Worm (Caenorhabditis elegans) whole organism, L4 larva: ENCODE measurements around the gene let-721.
A peak's percentile ranks its signal among the peaks of the same experiment; 100 is the strongest.

Experiments
- F26F4.8 ChIP-seq: fragments of 200-800 bp; sonication (Bioruptor generic); conservative IDR thresholded peaks from 2 replicates; pipeline ENCODE4 v1.3.6; 2022; ENCODE audit warnings: missing genetic modification characterization, missing compliant biosample characterization
- R02D3.7 ChIP-seq: fragments of 150-350 bp; sonication (generic microtip); optimal IDR thresholded peaks from 3 replicates; lab custom pipeline; 2014; ENCODE audit warnings: missing biosample characterization, missing genetic modification characterization
- T26A8.4 ChIP-seq: fragments of 200-800 bp; sonication (Bioruptor generic); IDR thresholded peaks from 2 replicates; pipeline ENCODE4 v1.3.6; 2022; ENCODE audit warnings: missing genetic modification characterization, missing compliant biosample characterization
- Y48G9A.11 ChIP-seq: fragments of 200-800 bp; sonication (Bioruptor generic); IDR thresholded peaks from 2 replicates; pipeline ENCODE4 v1.3.6; 2022; ENCODE audit warnings: missing genetic modification reagents, missing genetic modification characterization, missing compliant biosample characterization
- Y75B8A.6 ChIP-seq: fragments of 200-800 bp; sonication (Bioruptor generic); IDR thresholded peaks from 2 replicates; pipeline ENCODE4 v1.3.6; 2022; ENCODE audit warnings: missing genetic modification reagents, missing genetic modification characterization, missing compliant biosample characterization
- aha-1 ChIP-seq: fragments of 150-350 bp; peaks from one replicate; lab custom pipeline; 2014; ENCODE audit warnings: missing biosample characterization, missing genetic modification characterization
- ceh-20 ChIP-seq: fragments of 200-800 bp; sonication (Bioruptor generic); IDR thresholded peaks from 2 replicates; pipeline ENCODE4 v1.3.6; 2022; ENCODE audit warnings: missing genetic modification reagents, missing genetic modification characterization, missing compliant biosample characterization
- ceh-82 ChIP-seq: sonication (generic microtip); optimal IDR thresholded peaks from 2 replicates; lab custom pipeline; 2017; ENCODE audit warnings: missing biosample characterization, missing genetic modification characterization
- cey-2 ChIP-seq: sonication (generic microtip); optimal IDR thresholded peaks from 3 replicates; lab custom pipeline; 2017; ENCODE audit warnings: missing genetic modification characterization, mild to moderate bottlenecking, missing compliant biosample characterization, antibody characterized with exemption, borderline replicate concordance; ENCODE audit not compliant: insufficient read depth
- daf-12 ChIP-seq: fragments of 150-350 bp; optimal IDR thresholded peaks from 2 replicates; lab custom pipeline; 2014; ENCODE audit warnings: missing biosample characterization, missing genetic modification reagents, missing genetic modification characterization
- daf-16 ChIP-seq, 3 experiments: sonication (generic microtip); optimal IDR thresholded peaks; 2 replicates each; lab custom pipeline; 2016 to 2017; ENCODE audit warnings: missing genetic modification characterization in 3 of 3, missing genetic modification reagents in 3 of 3, mild to moderate bottlenecking in 2 of 3, missing compliant biosample characterization in 2 of 3, missing biosample characterization in 1 of 3, moderate library complexity in 1 of 3
- daf-19 ChIP-seq: fragments of 200-800 bp; sonication (Bioruptor generic); conservative IDR thresholded peaks from 2 replicates; pipeline ENCODE4 v1.3.6; 2022; ENCODE audit warnings: missing genetic modification characterization, missing compliant biosample characterization
- dmd-6 ChIP-seq: fragments of 200-800 bp; sonication (Bioruptor generic); IDR thresholded peaks from 2 replicates; pipeline ENCODE4 v1.3.6; 2022; ENCODE audit warnings: missing genetic modification reagents, missing genetic modification characterization, missing compliant biosample characterization
- dmd-8 ChIP-seq: fragments of 200-800 bp; sonication (Bioruptor generic); IDR thresholded peaks from 2 replicates; pipeline ENCODE4 v1.3.6; 2022; ENCODE audit warnings: missing genetic modification characterization, missing compliant biosample characterization
- dmd-9 ChIP-seq: fragments of 200-800 bp; sonication (Bioruptor generic); IDR thresholded peaks from 2 replicates; pipeline ENCODE4 v1.3.6; 2022; ENCODE audit warnings: missing genetic modification reagents, missing genetic modification characterization, missing compliant biosample characterization
- dpl-1 ChIP-seq: fragments of 150-350 bp; optimal IDR thresholded peaks from 2 replicates; lab custom pipeline; 2014; ENCODE audit warnings: missing biosample characterization, missing genetic modification reagents, missing genetic modification characterization
- dve-1 ChIP-seq: sonication (generic microtip); optimal IDR thresholded peaks from 2 replicates; lab custom pipeline; 2017; ENCODE audit warnings: antibody characterized with exemption, mild to moderate bottlenecking, missing genetic modification characterization, missing compliant biosample characterization; ENCODE audit not compliant: insufficient read depth
- egl-27 ChIP-seq: sonication (generic microtip); optimal IDR thresholded peaks from 3 replicates; lab custom pipeline; 2017; ENCODE audit warnings: missing biosample characterization, missing genetic modification reagents, missing genetic modification characterization
- egl-43 ChIP-seq: fragments of 200-800 bp; sonication (Bioruptor generic); IDR thresholded peaks from 2 replicates; pipeline ENCODE4 v1.3.6; 2022; ENCODE audit warnings: missing genetic modification reagents, missing genetic modification characterization, missing compliant biosample characterization
- fkh-10 ChIP-seq: fragments of 150-350 bp; optimal IDR thresholded peaks from 2 replicates; lab custom pipeline; 2014; ENCODE audit warnings: missing biosample characterization, missing genetic modification reagents, missing genetic modification characterization
- hlh-30 ChIP-seq: sonication (generic microtip); optimal IDR thresholded peaks from 2 replicates; lab custom pipeline; 2017; ENCODE audit warnings: antibody characterized with exemption, mild to moderate bottlenecking, missing genetic modification characterization, missing compliant biosample characterization; ENCODE audit not compliant: insufficient read depth
- jun-1 ChIP-seq: fragments of 150-350 bp; optimal IDR thresholded peaks from 2 replicates; lab custom pipeline; 2014; ENCODE audit warnings: missing biosample characterization, missing genetic modification reagents, missing genetic modification characterization
- lin-13 ChIP-seq: fragments of 150-350 bp; optimal IDR thresholded peaks from 2 replicates; lab custom pipeline; 2014; ENCODE audit warnings: missing biosample characterization, missing genetic modification reagents, missing genetic modification characterization
- lin-38 ChIP-seq: fragments of 200-800 bp; sonication (Bioruptor generic); IDR thresholded peaks from 2 replicates; pipeline ENCODE4 v1.3.6; 2022; ENCODE audit warnings: missing genetic modification reagents, missing genetic modification characterization, missing compliant biosample characterization
- lir-3 ChIP-seq: sonication (generic microtip); optimal IDR thresholded peaks from 2 replicates; lab custom pipeline; 2016; ENCODE audit warnings: mild to moderate bottlenecking, missing genetic modification characterization, missing compliant biosample characterization
- lsy-2 ChIP-seq, 2 experiments: fragments of 150-350 bp in 1 of 2; sonication (generic microtip) in 1 of 2; optimal IDR thresholded peaks; 2 replicates each; lab custom pipeline; 2014 to 2017; ENCODE audit warnings: missing biosample characterization in 2 of 2, missing genetic modification characterization in 2 of 2
- madf-9 ChIP-seq: fragments of 200-800 bp; sonication (Bioruptor generic); conservative IDR thresholded peaks from 2 replicates; pipeline ENCODE4 v1.3.6; 2022; ENCODE audit warnings: missing genetic modification reagents, missing genetic modification characterization, missing compliant biosample characterization
- mdl-1 ChIP-seq, 2 experiments: fragments of 150-350 bp in 1 of 2; sonication (generic microtip) in 1 of 2; optimal IDR thresholded peaks; 2 replicates each; lab custom pipeline; 2014 to 2017; ENCODE audit warnings: missing biosample characterization in 2 of 2, missing genetic modification characterization in 2 of 2
- mdt-29 ChIP-seq: fragments of 200-800 bp; sonication (Bioruptor generic); IDR thresholded peaks from 2 replicates; pipeline ENCODE4 v1.3.6; 2022; ENCODE audit warnings: missing genetic modification reagents, missing genetic modification characterization, missing compliant biosample characterization
- mxl-2 ChIP-seq: fragments of 200-800 bp; sonication (Bioruptor generic); conservative IDR thresholded peaks from 2 replicates; pipeline ENCODE4 v1.3.6; 2022; ENCODE audit warnings: missing genetic modification reagents, missing genetic modification characterization, missing compliant biosample characterization
- mxl-3 ChIP-seq: fragments of 200-800 bp; sonication (Bioruptor generic); optimal IDR thresholded peaks from 2 replicates; lab custom pipeline; 2018; ENCODE audit warnings: mild to moderate bottlenecking, missing genetic modification characterization, missing compliant biosample characterization
- nhr-102 ChIP-seq: sonication (generic microtip); optimal IDR thresholded peaks from 2 replicates; lab custom pipeline; 2016; ENCODE audit warnings: mild to moderate bottlenecking, missing genetic modification characterization, moderate library complexity, missing compliant biosample characterization
- nhr-11 ChIP-seq: fragments of 150-350 bp; optimal IDR thresholded peaks from 2 replicates; lab custom pipeline; 2014; ENCODE audit warnings: missing biosample characterization, missing genetic modification characterization
- nhr-111 ChIP-seq: fragments of 200-800 bp; sonication (Bioruptor generic); optimal IDR thresholded peaks from 2 replicates; lab custom pipeline; 2018; ENCODE audit warnings: mild to moderate bottlenecking, missing genetic modification characterization, missing compliant biosample characterization
- nhr-28 ChIP-seq: fragments of 150-350 bp; optimal IDR thresholded peaks from 2 replicates; lab custom pipeline; 2014; ENCODE audit warnings: missing biosample characterization, missing genetic modification characterization
- nhr-42 ChIP-seq: fragments of 200-800 bp; sonication (Bioruptor generic); IDR thresholded peaks from 2 replicates; pipeline ENCODE4 v1.3.6; 2022; ENCODE audit warnings: missing genetic modification characterization, missing compliant biosample characterization
- nhr-48 ChIP-seq: sonication (generic microtip); optimal IDR thresholded peaks from 2 replicates; lab custom pipeline; 2016; ENCODE audit warnings: mild to moderate bottlenecking, missing genetic modification characterization, missing compliant biosample characterization
- nhr-6 ChIP-seq: fragments of 150-350 bp; optimal IDR thresholded peaks from 2 replicates; lab custom pipeline; 2014; ENCODE audit warnings: missing biosample characterization, missing genetic modification characterization
- nhr-76 ChIP-seq: fragments of 150-350 bp; optimal IDR thresholded peaks from 2 replicates; lab custom pipeline; 2014; ENCODE audit warnings: missing biosample characterization, missing genetic modification characterization
- pha-4 ChIP-seq, 2 experiments: fragments of 150-350 bp in 1 of 2; fragments of 200-800 bp in 1 of 2; sonication (Bioruptor generic) in 1 of 2; IDR thresholded peaks in 1 of 2; optimal IDR thresholded peaks in 1 of 2; 2 replicates each; pipeline versions ENCODE4 v1.3.6 to Lab custom; 2014 to 2022; ENCODE audit warnings: missing genetic modification characterization in 2 of 2, missing genetic modification reagents in 2 of 2, missing biosample characterization in 1 of 2, missing compliant biosample characterization in 1 of 2
- php-3 ChIP-seq: fragments of 200-800 bp; sonication (Bioruptor generic); IDR thresholded peaks from 2 replicates; pipeline ENCODE4 v1.3.6; 2022; ENCODE audit warnings: missing genetic modification reagents, missing genetic modification characterization, missing compliant biosample characterization
- skn-1 ChIP-seq: fragments of 150-350 bp; optimal IDR thresholded peaks from 2 replicates; lab custom pipeline; 2014; ENCODE audit warnings: missing biosample characterization, missing genetic modification characterization
- snpc-4 ChIP-seq: fragments of 150-350 bp; optimal IDR thresholded peaks from 2 replicates; lab custom pipeline; 2014; ENCODE audit warnings: missing biosample characterization, missing genetic modification characterization
- spr-1 ChIP-seq: sonication (generic microtip); optimal IDR thresholded peaks from 2 replicates; lab custom pipeline; 2016; ENCODE audit warnings: mild to moderate bottlenecking, missing genetic modification characterization, missing compliant biosample characterization
- spr-3 ChIP-seq: fragments of 200-800 bp; sonication (Bioruptor generic); optimal IDR thresholded peaks from 2 replicates; lab custom pipeline; 2018; ENCODE audit warnings: mild to moderate bottlenecking, missing genetic modification characterization, missing compliant biosample characterization
- unc-39 ChIP-seq: sonication (generic microtip); optimal IDR thresholded peaks from 2 replicates; lab custom pipeline; 2017; ENCODE audit warnings: missing biosample characterization, missing genetic modification characterization
- zfp-2 ChIP-seq: sonication (generic microtip); optimal IDR thresholded peaks from 2 replicates; lab custom pipeline; 2016; ENCODE audit warnings: mild to moderate bottlenecking, missing genetic modification characterization, missing compliant biosample characterization
- zfp-3 ChIP-seq: fragments of 200-800 bp; sonication (Bioruptor generic); conservative IDR thresholded peaks from 2 replicates; pipeline ENCODE4 v1.3.6; 2022; ENCODE audit warnings: missing genetic modification reagents, missing genetic modification characterization, missing compliant biosample characterization

Gene let-721

ce11 chrIII:6449854-6450253 lies 3.1 kb upstream of the let-721 start:
- TF ChIP-seq lsy-2 (tag; optimal IDR thresholded peaks at IDR 0.05; lab: Kevin White, UChicago) = no peak
- TF ChIP-seq aha-1 (tag; lab: Kevin White, UChicago) = peak; percentile 96
- peak; percentile 4 for TF ChIP-seq nhr-102 (tag; lab: Kevin White, UChicago)

DNA sequence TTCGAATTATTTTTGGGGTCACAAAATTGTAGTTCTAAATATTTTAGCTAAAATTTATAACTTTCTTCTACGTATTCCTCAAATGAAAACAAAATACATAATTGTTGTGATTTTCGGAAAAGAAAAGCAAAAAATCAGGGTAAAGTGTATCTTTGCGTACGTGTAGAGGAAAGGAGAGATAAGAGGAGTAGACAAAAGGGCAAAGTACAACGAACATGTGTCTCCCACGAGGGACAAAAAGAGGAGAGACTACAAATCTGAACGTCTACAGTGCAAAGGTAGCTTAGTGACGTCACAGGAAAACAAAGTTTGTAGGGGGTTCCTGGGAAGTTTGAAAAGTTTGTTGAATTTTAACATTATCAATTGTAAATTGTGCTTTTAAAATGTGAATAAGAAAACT lies 814 bp upstream of the let-721 start:
- peak; percentile 93 for TF ChIP-seq nhr-28 (tag; lab: Kevin White, UChicago)
- no peak for TF ChIP-seq php-3
- TF ChIP-seq mdt-29 (GFP tag; lab: Robert Waterston, UW) = no peak
- peak; percentile 79 for TF ChIP-seq dve-1 (tag; lab: Kevin White, UChicago)
- no peak for TF ChIP-seq spr-1 (tag; lab: Kevin White, UChicago)
- peak; percentile 33 for TF ChIP-seq nhr-6 (tag; lab: Kevin White, UChicago)
- TF ChIP-seq spr-3 (GFP tag; lab: Kevin White, UChicago) = no peak
- TF ChIP-seq lin-38 = peak; percentile 50
- TF ChIP-seq egl-27 (tag; lab: Kevin White, UChicago) = no peak
- no peak for TF ChIP-seq skn-1
- no peak for TF ChIP-seq snpc-4
- no peak for TF ChIP-seq lir-3 (tag; lab: Kevin White, UChicago)
- no peak for TF ChIP-seq egl-43 (GFP tag; lab: Robert Waterston, UW)
- TF ChIP-seq pha-4 (GFP tag; IDR thresholded peaks at IDR 0.05; lab: Robert Waterston, UW) = no peak
- no peak for TF ChIP-seq pha-4 (tag; optimal IDR thresholded peaks at IDR 0.05; lab: Kevin White, UChicago)
- TF ChIP-seq F26F4.8 = no peak
- TF ChIP-seq mxl-2 (GFP tag; lab: Robert Waterston, UW) = no peak
- TF ChIP-seq nhr-76 = no peak
- peak; percentile 78 for TF ChIP-seq dmd-6 (GFP tag; lab: Robert Waterston, UW)
- no peak for TF ChIP-seq zfp-3 (GFP tag; lab: Robert Waterston, UW)
- no peak for TF ChIP-seq Y75B8A.6 (GFP tag; lab: Robert Waterston, UW)
- TF ChIP-seq dpl-1 (GFP tag; lab: Kevin White, UChicago) = peak; percentile 33
- no peak for TF ChIP-seq R02D3.7 (tag; lab: Kevin White, UChicago)
- no peak for TF ChIP-seq ceh-20 (GFP tag; lab: Robert Waterston, UW)
- peak; percentile 78 for TF ChIP-seq nhr-11 (tag; lab: Kevin White, UChicago)
- TF ChIP-seq daf-16 (GFP tag; optimal IDR thresholded peaks at IDR 0.05; lab: Kevin White, UChicago) = peak; percentile 51 to 55
- peak; percentile 57 for TF ChIP-seq daf-16 (tag; optimal IDR thresholded peaks at IDR 0.05; lab: Kevin White, UChicago)
- peak; percentile 82 for TF ChIP-seq hlh-30 (tag; lab: Kevin White, UChicago)
- peak; percentile 36 for TF ChIP-seq jun-1 (tag; lab: Kevin White, UChicago)
- TF ChIP-seq unc-39 (tag; lab: Kevin White, UChicago) = no peak
- TF ChIP-seq ceh-82 (tag; lab: Kevin White, UChicago) = no peak
- TF ChIP-seq Y48G9A.11 = no peak
- TF ChIP-seq cey-2 (tag; lab: Kevin White, UChicago) = peak; percentile 24
- TF ChIP-seq mdl-1 (tag; optimal IDR thresholded peaks at IDR 0.05; lab: Kevin White, UChicago) = peak; percentile 57 to 93
- peak; percentile 89 for TF ChIP-seq nhr-48
- TF ChIP-seq daf-19 (GFP tag; lab: Robert Waterston, UW) = no peak
- TF ChIP-seq aha-1 (tag; lab: Kevin White, UChicago) = peak; percentile 98
- TF ChIP-seq mxl-3 (GFP tag; lab: Kevin White, UChicago) = peak; percentile 89
- TF ChIP-seq nhr-111 = no peak
- TF ChIP-seq lsy-2 (tag; optimal IDR thresholded peaks at IDR 0.05; lab: Kevin White, UChicago) = peak in 1 of 2 experiments; percentile 73
- TF ChIP-seq madf-9 (GFP tag; lab: Robert Waterston, UW) = no peak
- TF ChIP-seq daf-12 (tag; lab: Kevin White, UChicago) = no peak
- TF ChIP-seq T26A8.4 (GFP tag; lab: Robert Waterston, UW) = 0 out of 2 replicates have a peak, but pooled peaks have one; percentile 26
- TF ChIP-seq fkh-10 (GFP tag; lab: Kevin White, UChicago) = no peak
- TF ChIP-seq dmd-8 (GFP tag; lab: Robert Waterston, UW) = no peak
- TF ChIP-seq zfp-2 (tag; lab: Kevin White, UChicago) = no peak
- TF ChIP-seq nhr-42 (GFP tag; lab: Robert Waterston, UW) = 0 out of 2 replicates have a peak, but pooled peaks have one; percentile 22
- TF ChIP-seq lin-13 = peak; percentile 52
- no peak for TF ChIP-seq dmd-9 (GFP tag; lab: Robert Waterston, UW)
